Worm (Caenorhabditis elegans): ENCODE data around the gene W02B12.1.

ce11 chrII:11452498-11453005 lies 3.7 kb downstream of the W02B12.1 start, which contains the start of gene rsp-2:
- TF ChIP-seq ama-1 (optimal IDR thresholded peaks at IDR 0.05): no peak
- no peak for TF ChIP-seq flt-1 (GFP tag; IDR thresholded peaks at IDR 0.05)
- TF ChIP-seq tbx-37 (GFP tag; conservative IDR thresholded peaks at IDR 0.05): no peak
- no peak for TF ChIP-seq scrt-1 (GFP tag; IDR thresholded peaks at IDR 0.05)
- TF ChIP-seq ceh-36 (tag; optimal IDR thresholded peaks at IDR 0.05): no peak
- no peak for TF ChIP-seq ceh-13 (GFP tag; optimal IDR thresholded peaks at IDR 0.05)
- TF ChIP-seq ets-7 (tag; optimal IDR thresholded peaks at IDR 0.05): no peak
- no peak for TF ChIP-seq B0310.2 (tag; optimal IDR thresholded peaks at IDR 0.05)
- no peak for TF ChIP-seq hmbx-1 (tag; optimal IDR thresholded peaks at IDR 0.05)
- no peak for TF ChIP-seq hmg-4 (GFP tag; optimal IDR thresholded peaks at IDR 0.05)

Data from whole organism, early embryonic.